Worm (Caenorhabditis elegans) whole organism, L1 larva: ENCODE data around the gene slc-25A32.

Experiments
- C04F5.9 ChIP-seq: sonication (generic microtip); optimal IDR thresholded peaks from 2 replicates; lab custom pipeline; 2016; ENCODE audit warnings: missing genetic modification characterization, missing compliant biosample characterization
- C34B4.2 ChIP-seq: sonication (generic microtip); optimal IDR thresholded peaks from 2 replicates; lab custom pipeline; 2017; ENCODE audit warnings: mild to moderate bottlenecking, missing genetic modification characterization, missing compliant biosample characterization
- aha-1 ChIP-seq: fragments of 150-350 bp; optimal IDR thresholded peaks from 2 replicates; lab custom pipeline; 2014; ENCODE audit warnings: missing biosample characterization, missing genetic modification characterization
- alr-1 ChIP-seq: fragments of 200-800 bp; sonication (Bioruptor generic); optimal IDR thresholded peaks from 2 replicates; lab custom pipeline; 2018; ENCODE audit warnings: borderline replicate concordance, mild to moderate bottlenecking, missing genetic modification characterization, missing compliant biosample characterization
- aly-2 ChIP-seq: fragments of 150-350 bp; optimal IDR thresholded peaks from 2 replicates; lab custom pipeline; 2014; ENCODE audit warnings: missing biosample characterization, missing genetic modification characterization
- ama-1 ChIP-seq: fragments of 150-350 bp; optimal IDR thresholded peaks from 2 replicates; lab custom pipeline; 2014
- ceh-88 ChIP-seq: fragments of 200-800 bp; sonication (Bioruptor generic); IDR thresholded peaks from 2 replicates; pipeline ENCODE4 v1.3.6; 2022; ENCODE audit warnings: missing genetic modification characterization, missing compliant biosample characterization
- ces-1 ChIP-seq: fragments of 150-350 bp; optimal IDR thresholded peaks from 2 replicates; lab custom pipeline; 2014; ENCODE audit warnings: missing biosample characterization, missing genetic modification reagents, missing genetic modification characterization
- efl-3 ChIP-seq: fragments of 200-800 bp; sonication (Bioruptor generic); optimal IDR thresholded peaks from 2 replicates; lab custom pipeline; 2018; ENCODE audit warnings: mild to moderate bottlenecking, missing genetic modification characterization, missing compliant biosample characterization
- egl-13 ChIP-seq: sonication (generic microtip); optimal IDR thresholded peaks from 2 replicates; lab custom pipeline; 2016; ENCODE audit warnings: missing genotype, missing genetic modification reagents, missing genetic modification characterization, missing compliant biosample characterization
- egl-27 ChIP-seq, 2 experiments: fragments of 150-350 bp in 1 of 2; sonication (generic microtip); optimal IDR thresholded peaks; 3 replicates each; lab custom pipeline; 2017 to 2018; ENCODE audit warnings: missing biosample characterization in 2 of 2, missing genetic modification characterization in 2 of 2, missing genetic modification reagents in 2 of 2
- grh-1 ChIP-seq: fragments of 200-800 bp; sonication (Bioruptor generic); IDR thresholded peaks from 2 replicates; pipeline ENCODE4 v1.3.6; 2022; ENCODE audit warnings: missing genetic modification reagents, missing genetic modification characterization, missing compliant biosample characterization
- hlh-4 ChIP-seq: sonication (generic microtip); optimal IDR thresholded peaks from 2 replicates; lab custom pipeline; 2016; ENCODE audit warnings: mild to moderate bottlenecking, missing genetic modification characterization, missing compliant biosample characterization
- lin-14 ChIP-seq: fragments of 200-800 bp; sonication (Bioruptor generic); optimal IDR thresholded peaks from 2 replicates; lab custom pipeline; 2018; ENCODE audit warnings: mild to moderate bottlenecking, missing genetic modification characterization, moderate library complexity, missing compliant biosample characterization
- lin-39 ChIP-seq: fragments of 150-350 bp; optimal IDR thresholded peaks from 2 replicates; lab custom pipeline; 2014; ENCODE audit warnings: missing biosample characterization, missing genetic modification reagents, missing genetic modification characterization
- lir-3 ChIP-seq: sonication (generic microtip); optimal IDR thresholded peaks from 2 replicates; lab custom pipeline; 2016; ENCODE audit warnings: mild to moderate bottlenecking, missing genetic modification characterization, moderate library complexity, missing compliant biosample characterization; ENCODE audit not compliant: poor library complexity
- mef-2 ChIP-seq: fragments of 150-350 bp; optimal IDR thresholded peaks from 2 replicates; lab custom pipeline; 2014; ENCODE audit warnings: missing biosample characterization, missing genetic modification characterization
- nhr-11 ChIP-seq: fragments of 150-350 bp; optimal IDR thresholded peaks from 2 replicates; lab custom pipeline; 2014; ENCODE audit warnings: missing biosample characterization, missing genetic modification characterization
- nhr-20 ChIP-seq: sonication (generic microtip); optimal IDR thresholded peaks from 2 replicates; lab custom pipeline; 2016; ENCODE audit warnings: mild to moderate bottlenecking, missing genetic modification characterization, missing compliant biosample characterization
- nhr-28 ChIP-seq: fragments of 150-350 bp; optimal IDR thresholded peaks from 2 replicates; lab custom pipeline; 2014; ENCODE audit warnings: missing biosample characterization, missing genetic modification characterization
- nhr-76 ChIP-seq: sonication (generic microtip); optimal IDR thresholded peaks from 2 replicates; lab custom pipeline; 2017; ENCODE audit warnings: missing biosample characterization, missing genetic modification characterization
- pag-3 ChIP-seq: sonication (generic microtip); optimal IDR thresholded peaks from 2 replicates; lab custom pipeline; 2017; ENCODE audit warnings: missing genetic modification characterization, mild to moderate bottlenecking, missing compliant biosample characterization, antibody characterized with exemption, borderline replicate concordance; ENCODE audit not compliant: insufficient read depth
- pqm-1 ChIP-seq: sonication (generic microtip); optimal IDR thresholded peaks from 3 replicates; lab custom pipeline; 2017; ENCODE audit warnings: missing biosample characterization, missing genetic modification characterization
- snu-23 ChIP-seq: sonication (generic microtip); optimal IDR thresholded peaks from 2 replicates; lab custom pipeline; 2016; ENCODE audit warnings: missing genetic modification characterization, missing compliant biosample characterization
- sup-37 ChIP-seq: fragments of 200-800 bp; sonication (Bioruptor generic); optimal IDR thresholded peaks from 2 replicates; lab custom pipeline; 2018; ENCODE audit warnings: mild to moderate bottlenecking, missing genetic modification characterization, missing compliant biosample characterization
- swsn-7 ChIP-seq: sonication (generic microtip); optimal IDR thresholded peaks from 2 replicates; lab custom pipeline; 2016; ENCODE audit warnings: missing genetic modification characterization, missing compliant biosample characterization
- unc-30 ChIP-seq: sonication (generic microtip); optimal IDR thresholded peaks from 2 replicates; lab custom pipeline; 2017; ENCODE audit warnings: missing biosample characterization, missing genetic modification characterization
- xbp-1 ChIP-seq: sonication (generic microtip); optimal IDR thresholded peaks from 2 replicates; lab custom pipeline; 2016; ENCODE audit warnings: missing genetic modification characterization, missing compliant biosample characterization
- zip-4 ChIP-seq: fragments of 200-800 bp; sonication (Bioruptor generic); optimal IDR thresholded peaks from 2 replicates; lab custom pipeline; 2018; ENCODE audit warnings: mild to moderate bottlenecking, missing genetic modification characterization, moderate library complexity, missing compliant biosample characterization
- ztf-11 ChIP-seq, 2 experiments: sonication (generic microtip); optimal IDR thresholded peaks; 2 replicates each; lab custom pipeline; 2016 to 2017; ENCODE audit warnings: missing genetic modification characterization in 2 of 2, missing biosample characterization in 1 of 2, missing compliant biosample characterization in 1 of 2

slc-25A32 gene

DNA sequence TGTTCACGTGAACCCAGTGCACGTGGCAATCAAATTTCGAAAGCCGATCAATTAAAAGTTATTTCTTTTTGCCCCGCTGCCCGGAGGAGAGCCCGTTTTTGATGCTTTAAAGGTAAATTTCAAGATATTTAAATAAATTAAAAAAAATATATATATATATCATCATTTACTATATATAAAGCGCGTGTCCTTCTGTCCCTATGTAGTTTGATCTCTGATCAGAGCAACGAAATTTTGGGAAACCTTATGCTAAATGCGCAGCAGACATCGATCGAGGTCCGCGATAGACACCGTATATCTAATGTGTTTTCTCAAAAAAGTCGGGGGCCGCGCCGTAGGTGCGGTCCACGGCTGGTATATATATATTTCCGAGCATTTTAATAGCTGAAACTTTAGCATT, 9.7 kb downstream of the slc-25A32 start:
- peak; percentile 35 for TF ChIP-seq ama-1 (lab: Kevin White, UChicago)

DNA sequence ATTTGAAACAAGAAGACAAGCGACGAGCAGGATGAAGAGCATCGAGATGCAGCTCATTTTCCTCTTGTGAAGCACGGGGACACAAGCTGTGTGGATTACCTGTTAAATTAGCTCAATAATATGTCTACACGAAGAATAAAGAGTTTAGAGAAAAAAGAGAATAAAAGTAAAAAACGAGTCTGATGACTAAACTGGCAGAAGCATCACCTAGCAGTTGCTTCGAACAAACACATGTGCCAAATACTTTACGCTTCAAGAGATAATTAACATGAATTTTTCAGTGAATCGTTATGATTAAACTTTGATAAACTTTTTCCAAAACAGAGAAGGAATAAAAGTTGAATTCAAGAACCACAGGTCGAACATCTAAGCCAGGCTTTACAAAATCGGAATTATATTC, 19.2 kb downstream of the slc-25A32 start, which contains the start of gene nlp-55:
TSS of gene nlp-55 (minus strand) at position 101 of the 400 bp plus-strand sequence.
- no peak for TF ChIP-seq sup-37 (GFP tag; lab: Kevin White, UChicago)
- TF ChIP-seq lin-14 (GFP tag; lab: Kevin White, UChicago) = peak; percentile 7

DNA sequence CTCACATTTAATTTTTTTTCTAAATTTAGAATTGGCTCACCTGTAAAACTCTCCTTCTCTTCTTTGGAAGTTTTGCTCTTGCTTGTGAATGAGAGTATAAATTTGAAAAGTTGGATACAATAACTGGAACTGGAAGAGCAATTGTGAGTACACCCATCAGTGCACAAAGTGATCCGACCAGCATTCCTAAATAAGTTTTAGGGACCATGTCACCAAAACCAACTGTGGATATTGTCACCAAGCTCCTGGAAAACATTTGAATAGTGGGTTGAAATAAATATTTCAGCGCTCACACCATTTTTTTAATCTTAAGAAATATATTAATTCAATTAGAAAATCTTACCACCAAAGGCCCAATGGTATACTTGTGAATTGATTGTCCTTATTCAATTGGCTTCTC, 32.2 kb downstream of the slc-25A32 start:
- no peak for TF ChIP-seq C04F5.9
- TF ChIP-seq ces-1 (GFP tag; lab: Kevin White, UChicago) = no peak
- no peak for TF ChIP-seq grh-1
- no peak for TF ChIP-seq egl-27 (tag; optimal IDR thresholded peaks at IDR 0.05; lab: Kevin White, UChicago)
- TF ChIP-seq nhr-28 (tag; lab: Kevin White, UChicago) = no peak

DNA sequence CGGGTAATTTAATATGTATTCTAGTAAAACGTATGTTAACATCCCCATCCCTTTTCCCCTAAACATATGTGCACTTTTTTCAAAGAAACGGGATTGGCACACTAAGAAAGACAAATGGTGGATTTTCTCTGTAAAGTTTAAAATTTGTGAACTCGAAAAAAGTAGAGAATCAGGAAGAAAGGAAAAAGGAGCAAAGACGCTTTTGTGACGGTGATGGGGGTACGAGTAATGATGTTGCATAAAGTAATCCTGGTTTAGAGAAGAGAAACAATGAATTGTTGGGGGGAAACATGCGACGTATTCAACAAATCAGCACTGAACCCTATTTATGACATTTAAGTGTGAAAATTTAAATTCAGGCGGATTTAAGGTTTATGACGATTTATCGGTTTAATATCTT, 35.4 kb downstream of the slc-25A32 start:
- TF ChIP-seq hlh-4 (tag; lab: Kevin White, UChicago) (no peak), pag-3 (tag; lab: Kevin White, UChicago) (no peak), pqm-1 (no peak), nhr-76 (tag; lab: Kevin White, UChicago) (no peak), ceh-88 (GFP tag; lab: Robert Waterston, UW) (no peak), unc-30 (tag; lab: Kevin White, UChicago) (no peak), alr-1 (no peak), C04F5.9 (no peak), efl-3 (GFP tag; lab: Kevin White, UChicago) (no peak), aha-1 (no peak), lir-3 (tag; lab: Kevin White, UChicago) (no peak), aly-2 (tag; lab: Kevin White, UChicago) (no peak), ztf-11 (tag; optimal IDR thresholded peaks at IDR 0.05; lab: Kevin White, UChicago) (no peak), snu-23 (GFP tag; lab: Kevin White, UChicago) (no peak), egl-13 (no peak), swsn-7 (no peak)

DNA sequence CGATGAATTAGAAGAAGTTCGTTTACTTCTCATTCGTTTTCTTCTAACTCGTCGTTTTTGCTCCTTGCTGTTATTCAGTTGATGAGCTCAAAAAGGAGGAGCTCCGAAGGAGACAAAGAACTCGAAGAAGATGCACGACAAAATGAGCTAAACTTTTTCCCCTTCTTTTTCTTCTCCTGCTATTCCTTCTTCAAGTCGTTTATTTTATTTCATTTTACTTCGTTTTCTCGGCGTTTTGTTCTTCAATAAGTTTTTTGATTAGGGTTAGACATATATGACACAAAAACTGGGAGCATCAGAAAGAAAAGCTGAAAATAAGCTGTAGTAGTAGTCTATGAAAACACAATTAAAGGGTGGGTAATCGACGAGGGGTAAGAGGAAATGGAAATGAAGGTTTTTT, 35.9 kb downstream of the slc-25A32 start:
- no peak for TF ChIP-seq lin-39 (tag; lab: Kevin White, UChicago)
- no peak for TF ChIP-seq xbp-1 (tag; lab: Kevin White, UChicago)
- no peak for TF ChIP-seq C34B4.2 (tag; lab: Kevin White, UChicago)
- no peak for TF ChIP-seq nhr-20 (tag; lab: Kevin White, UChicago)
- TF ChIP-seq mef-2 (tag; lab: Kevin White, UChicago) = no peak
- peak; percentile 2 for TF ChIP-seq lin-14 (GFP tag; lab: Kevin White, UChicago)
- no peak for TF ChIP-seq zip-4

DNA sequence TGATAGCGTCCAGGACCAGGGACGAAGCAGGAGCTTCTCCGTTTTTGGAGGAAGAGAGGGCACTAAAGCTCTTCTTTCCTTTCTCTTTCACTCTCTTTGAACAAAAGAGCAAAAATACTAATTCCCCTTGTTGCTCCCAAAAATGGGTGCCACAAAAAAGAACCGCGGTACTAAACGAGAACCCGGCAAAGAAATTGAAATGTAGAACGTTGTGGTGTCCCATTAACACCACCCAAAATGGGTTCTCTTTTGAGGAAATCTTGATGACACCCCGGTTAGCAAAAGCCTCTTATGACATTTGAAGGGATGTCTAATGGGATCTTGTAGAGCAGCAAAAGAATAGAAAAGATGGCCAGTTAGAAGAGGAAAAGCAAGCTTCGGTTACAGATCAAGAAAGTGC, 38.7 kb downstream of the slc-25A32 start:
- TF ChIP-seq ceh-88 (GFP tag; lab: Robert Waterston, UW) (no peak), nhr-20 (tag; lab: Kevin White, UChicago) (no peak)

DNA sequence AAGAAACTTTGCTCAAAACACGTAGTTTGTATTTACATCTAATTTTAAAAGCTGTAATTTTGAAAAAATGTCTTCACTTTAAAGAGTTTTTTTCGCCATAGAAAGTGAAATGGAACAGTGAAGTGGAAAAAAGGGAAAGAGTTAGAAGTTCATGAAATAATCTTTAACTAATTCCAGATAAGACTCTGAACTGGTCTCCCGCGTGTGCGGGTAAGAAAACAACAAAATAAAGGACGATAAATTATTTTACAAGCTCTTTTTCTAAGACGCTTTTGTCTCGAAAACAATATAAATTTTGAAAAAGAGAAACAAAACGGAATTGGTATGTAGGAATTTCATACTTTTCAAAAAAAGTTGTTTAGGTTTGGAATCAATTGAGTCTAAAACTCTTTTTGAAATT, 40.6 kb downstream of the slc-25A32 start:
- TF ChIP-seq pag-3 (tag; lab: Kevin White, UChicago) = no peak
- no peak for TF ChIP-seq nhr-11 (tag; lab: Kevin White, UChicago)
